Fruit fly (Drosophila melanogaster): ENCODE measurements around the gene CG9988.

The CG9988 gene

dm6 chr3R:28633746-28634145 is 2.5 kb upstream of the CG9988 start (continued):
- TF ChIP-seq Dll (GFP tag; IDR thresholded peaks at IDR 0.05; ENCODE audit: partially characterized antibody): no peak
- no peak for TF ChIP-seq CG11247 (GFP tag; IDR thresholded peaks at IDR 0.05)
- TF ChIP-seq sima (GFP tag; optimal IDR thresholded peaks at IDR 0.05): no peak
- no peak for TF ChIP-seq Opbp (GFP tag; IDR thresholded peaks at IDR 0.05; ENCODE audit: partially characterized antibody)
- TF ChIP-seq PHDP (tag; optimal IDR thresholded peaks at IDR 0.05): no peak
- TF ChIP-seq CG30431 (GFP tag; optimal IDR thresholded peaks at IDR 0.05): no peak
- TF ChIP-seq corto (GFP tag; optimal IDR thresholded peaks at IDR 0.05): no peak
- no peak for TF ChIP-seq CG17829 (tag; optimal IDR thresholded peaks at IDR 0.05)
- no peak for TF ChIP-seq repo (GFP tag; optimal IDR thresholded peaks at IDR 0.05)
- no peak for TF ChIP-seq tll (GFP tag; optimal IDR thresholded peaks at IDR 0.05)
- no peak for TF ChIP-seq lola (GFP tag; optimal IDR thresholded peaks at IDR 0.05)
- no peak for TF ChIP-seq wek (GFP tag; optimal IDR thresholded peaks at IDR 0.05)
- TF ChIP-seq az2 (GFP tag; optimal IDR thresholded peaks at IDR 0.05): no peak
- no peak for TF ChIP-seq CG32772 (GFP tag; IDR thresholded peaks at IDR 0.05)
- TF ChIP-seq CG17361 (GFP tag; IDR thresholded peaks at IDR 0.05): no peak

- TF ChIP-seq CG4707 (GFP tag; optimal IDR thresholded peaks at IDR 0.05): no peak
- TF ChIP-seq Drgx (GFP tag; IDR thresholded peaks at IDR 0.05): 0 out of 2 replicates have a peak, but pooled peaks have one; percentile 26
- TF ChIP-seq CG15479 (GFP tag; optimal IDR thresholded peaks at IDR 0.05): peak; percentile 82
- TF ChIP-seq HLHmδ (GFP tag; optimal IDR thresholded peaks at IDR 0.05): no peak
- peak; percentile 77 for TF ChIP-seq nom (GFP tag; optimal IDR thresholded peaks at IDR 0.05)
- peak; percentile 23 for TF ChIP-seq CG4617 (GFP tag; optimal IDR thresholded peaks at IDR 0.05; ENCODE audit: borderline replicate concordance)
- no peak for TF ChIP-seq ato (GFP tag; IDR thresholded peaks at IDR 0.05; ENCODE audit: partially characterized antibody)
- TF ChIP-seq psq (GFP tag; optimal IDR thresholded peaks at IDR 0.05): peak; percentile 90
- peak; percentile 16 for TF ChIP-seq NC2α (GFP tag; optimal IDR thresholded peaks at IDR 0.05)
- 0 out of 4 replicates have a peak, but pooled peaks have one; percentile 34 for TF ChIP-seq Dll (GFP tag; IDR thresholded peaks at IDR 0.05; ENCODE audit: partially characterized antibody)
- TF ChIP-seq croc (GFP tag; conservative IDR thresholded peaks at IDR 0.05): no peak
- peak; percentile 3 for TF ChIP-seq CG18262 (tag; optimal IDR thresholded peaks at IDR 0.05)
- no peak for TF ChIP-seq Spps (tag; optimal IDR thresholded peaks at IDR 0.05)
- peak; percentile 1 for TF ChIP-seq CG12299 (tag; optimal IDR thresholded peaks at IDR 0.05)
- peak; percentile 92 for TF ChIP-seq CG17385 (GFP tag; optimal IDR thresholded peaks at IDR 0.05)
- peak in 1 of 2 experiments; percentile 25 for TF ChIP-seq tll (GFP tag; optimal IDR thresholded peaks at IDR 0.05)
- peak; percentile 79 for TF ChIP-seq crol (GFP tag; IDR thresholded peaks at IDR 0.05)
- TF ChIP-seq Fer1 (GFP tag; optimal IDR thresholded peaks at IDR 0.05): peak; percentile 34
- TF ChIP-seq odd (GFP tag; optimal IDR thresholded peaks at IDR 0.05): peak; percentile 3
- 0 out of 3 replicates have a peak, but pooled peaks have one; percentile 13 for TF ChIP-seq vnd (GFP tag; IDR thresholded peaks at IDR 0.05; ENCODE audit: partially characterized antibody)
- peak; percentile 83 for TF ChIP-seq pros (GFP tag; optimal IDR thresholded peaks at IDR 0.05)
- TF ChIP-seq CG12659 (GFP tag; optimal IDR thresholded peaks at IDR 0.05): peak; percentile 47
- 0 out of 2 replicates have a peak, but pooled peaks have one; percentile 46 for TF ChIP-seq chm (GFP tag; IDR thresholded peaks at IDR 0.05)
- TF ChIP-seq CG17359 (tag; optimal IDR thresholded peaks at IDR 0.05): peak; percentile 6
- TF ChIP-seq HLH4C (GFP tag; IDR thresholded peaks at IDR 0.05; ENCODE audit: partially characterized antibody): 0 out of 3 replicates have a peak, but pooled peaks have one; percentile 42
- TF ChIP-seq CG1832 (GFP tag; optimal IDR thresholded peaks at IDR 0.05): peak; percentile 49
- TF ChIP-seq Hr78 (GFP tag; optimal IDR thresholded peaks at IDR 0.05): peak in 1 of 2 experiments; percentile 71
- TF ChIP-seq CG8924 (tag; optimal IDR thresholded peaks at IDR 0.05): peak; percentile 4
- no peak for TF ChIP-seq CG11247 (GFP tag; IDR thresholded peaks at IDR 0.05)
- 0 out of 2 replicates have a peak, but pooled peaks have one; percentile 44 for TF ChIP-seq Bgb (GFP tag; IDR thresholded peaks at IDR 0.05; ENCODE audit: partially characterized antibody)
- TF ChIP-seq Ets65A (GFP tag): peak; percentile 29
- peak; percentile 71 to 81 for TF ChIP-seq Trl (optimal IDR thresholded peaks at IDR 0.05)
- no peak for TF ChIP-seq Trl (GFP tag; optimal IDR thresholded peaks at IDR 0.05)
- TF ChIP-seq Tbp (GFP tag; optimal IDR thresholded peaks at IDR 0.05): no peak
Measured at dm6 chr3R:28634261-28634980, 1.8 kb upstream of the CG9988 start.

All from whole organism, embryonic.